Worm (Caenorhabditis elegans) whole organism, early embryonic: ENCODE data around the gene str-168.

Experiments used
- B0310.2 ChIP-seq: sonication (generic microtip); optimal IDR thresholded peaks from 2 replicates; lab custom pipeline; 2016; ENCODE audit warnings: mild to moderate bottlenecking, missing genetic modification characterization, missing compliant biosample characterization
- F13C5.2 ChIP-seq: sonication (generic microtip); optimal IDR thresholded peaks from 2 replicates; lab custom pipeline; 2017; ENCODE audit warnings: mild to moderate bottlenecking, missing genetic modification characterization, inconsistent platforms, missing compliant biosample characterization
- aly-1 ChIP-seq: sonication (generic microtip); optimal IDR thresholded peaks from 2 replicates; lab custom pipeline; 2016; ENCODE audit warnings: missing genetic modification characterization, missing compliant biosample characterization
- ama-1 ChIP-seq: fragments of 150-350 bp; optimal IDR thresholded peaks from 2 replicates; lab custom pipeline; 2014
- ceh-13 ChIP-seq: fragments of 200-800 bp; sonication (Bioruptor generic); optimal IDR thresholded peaks from 2 replicates; lab custom pipeline; 2018; ENCODE audit warnings: mild to moderate bottlenecking, missing genetic modification characterization, missing compliant biosample characterization
- ceh-36 ChIP-seq: sonication (generic microtip); optimal IDR thresholded peaks from 2 replicates; lab custom pipeline; 2016; ENCODE audit warnings: missing genetic modification characterization, inconsistent platforms, missing compliant biosample characterization
- ets-7 ChIP-seq: sonication (generic microtip); optimal IDR thresholded peaks from 2 replicates; lab custom pipeline; 2016; ENCODE audit warnings: missing genotype, missing genetic modification characterization, missing compliant biosample characterization
- flt-1 ChIP-seq: fragments of 200-800 bp; sonication (Bioruptor generic); IDR thresholded peaks from 2 replicates; pipeline ENCODE4 v1.3.6; 2022; ENCODE audit warnings: missing genetic modification characterization, missing compliant biosample characterization
- hmbx-1 ChIP-seq: sonication (generic microtip); optimal IDR thresholded peaks from 2 replicates; lab custom pipeline; 2016; ENCODE audit warnings: mild to moderate bottlenecking, missing genetic modification characterization, missing compliant biosample characterization
- hmg-4 ChIP-seq: fragments of 200-800 bp; sonication (Bioruptor generic); optimal IDR thresholded peaks from 2 replicates; lab custom pipeline; 2018; ENCODE audit warnings: mild to moderate bottlenecking, missing genetic modification characterization, missing compliant biosample characterization
- hnd-1 ChIP-seq: sonication (generic microtip); optimal IDR thresholded peaks from 2 replicates; lab custom pipeline; 2016; ENCODE audit warnings: missing genetic modification characterization, missing compliant biosample characterization
- pes-1 ChIP-seq: fragments of 200-800 bp; sonication (Bioruptor generic); IDR thresholded peaks from 2 replicates; pipeline ENCODE4 v1.3.6; 2022; ENCODE audit warnings: missing genetic modification reagents, missing genetic modification characterization, missing compliant biosample characterization
- scrt-1 ChIP-seq: fragments of 200-800 bp; sonication (Bioruptor generic); IDR thresholded peaks from 2 replicates; pipeline ENCODE4 v1.3.6; 2022; ENCODE audit warnings: missing genetic modification characterization, missing compliant biosample characterization
- sea-1 ChIP-seq: fragments of 200-800 bp; sonication (Bioruptor generic); conservative IDR thresholded peaks from 2 replicates; pipeline ENCODE4 v1.3.6; 2022; ENCODE audit warnings: missing genetic modification characterization, missing compliant biosample characterization
- tbx-11 ChIP-seq: fragments of 200-800 bp; sonication (Bioruptor generic); IDR thresholded peaks from 2 replicates; pipeline ENCODE4 v1.3.6; 2022; ENCODE audit warnings: missing genetic modification characterization, missing compliant biosample characterization
- tbx-37 ChIP-seq: fragments of 200-800 bp; sonication (Bioruptor generic); conservative IDR thresholded peaks from 2 replicates; pipeline ENCODE4 v1.3.6; 2022; ENCODE audit warnings: missing genetic modification reagents, missing genetic modification characterization, missing compliant biosample characterization
- tra-4 ChIP-seq: sonication (generic microtip); optimal IDR thresholded peaks from 2 replicates; lab custom pipeline; 2017; ENCODE audit warnings: missing genetic modification characterization, missing compliant biosample characterization

The str-168 gene

DNA sequence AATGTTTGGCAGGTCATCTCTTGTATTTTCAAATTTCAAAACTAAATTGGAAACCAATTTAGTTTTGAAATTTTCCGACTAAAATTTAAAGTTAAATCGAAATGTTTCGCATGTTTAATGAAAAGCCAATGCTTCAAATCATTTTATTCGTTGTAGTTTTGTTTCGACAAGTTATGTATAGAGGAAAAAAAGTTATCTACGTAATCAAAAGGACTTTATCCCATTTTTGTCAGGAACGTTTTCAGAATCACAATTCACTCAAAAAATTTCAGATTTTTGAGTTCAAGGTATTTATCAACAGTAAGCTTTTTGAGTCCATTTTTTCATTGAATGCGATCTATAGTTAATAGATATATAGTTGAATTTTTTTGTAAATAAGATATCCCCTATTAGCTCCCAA is at the start of gene str-168:
Gene str-168 (plus strand): TSS at position 301 of the 400 bp plus-strand sequence.
- no peak for TF ChIP-seq hmg-4 (GFP tag; lab: Kevin White, UChicago)
- TF ChIP-seq tbx-11 (GFP tag; lab: Robert Waterston, UW), result no peak
- TF ChIP-seq ama-1 (lab: Kevin White, UChicago), result no peak
- TF ChIP-seq hmbx-1, result no peak
- no peak for TF ChIP-seq tra-4 (tag; lab: Kevin White, UChicago)
- TF ChIP-seq flt-1 (GFP tag; lab: Robert Waterston, UW), result no peak
- TF ChIP-seq B0310.2 (tag; lab: Kevin White, UChicago), result no peak

DNA sequence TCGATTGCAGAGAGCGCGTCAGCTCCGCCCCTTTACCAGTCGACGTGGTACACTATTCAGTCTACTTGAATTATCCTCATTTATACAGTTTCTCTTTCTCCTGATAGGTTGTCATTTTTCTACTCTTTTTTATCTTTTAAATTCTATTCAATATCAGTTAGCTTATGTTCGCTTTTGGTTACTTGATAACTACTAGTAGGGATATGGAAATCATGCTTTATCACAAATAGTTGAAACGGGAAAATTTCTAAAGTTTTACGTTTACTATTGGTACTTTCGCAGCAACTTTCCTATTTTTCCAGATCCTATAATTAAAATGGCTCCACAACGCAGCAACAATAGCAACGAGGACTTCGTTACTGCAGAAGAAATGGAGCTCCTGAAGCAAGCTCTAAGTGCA is 49.2 kb upstream of the str-168 start, which contains the start of gene sgnh-1:
Gene sgnh-1 (plus strand): TSS at position 301 of the 400 bp plus-strand sequence.
- TF ChIP-seq sea-1 (GFP tag; lab: Robert Waterston, UW), result no peak
- TF ChIP-seq hmbx-1, result no peak
- TF ChIP-seq tbx-11 (GFP tag; lab: Robert Waterston, UW), result no peak
- no peak for TF ChIP-seq ceh-36
- no peak for TF ChIP-seq tbx-37 (GFP tag; lab: Robert Waterston, UW)
- TF ChIP-seq B0310.2 (tag; lab: Kevin White, UChicago), result no peak
- TF ChIP-seq ceh-13 (GFP tag; lab: Kevin White, UChicago), result no peak
- no peak for TF ChIP-seq F13C5.2 (tag; lab: Kevin White, UChicago)
- TF ChIP-seq hnd-1 (tag; lab: Kevin White, UChicago), result no peak
- no peak for TF ChIP-seq flt-1 (GFP tag; lab: Robert Waterston, UW)
- TF ChIP-seq scrt-1 (GFP tag; lab: Robert Waterston, UW), result no peak
- TF ChIP-seq ama-1 (lab: Kevin White, UChicago), result no peak
- no peak for TF ChIP-seq tra-4 (tag; lab: Kevin White, UChicago)

DNA sequence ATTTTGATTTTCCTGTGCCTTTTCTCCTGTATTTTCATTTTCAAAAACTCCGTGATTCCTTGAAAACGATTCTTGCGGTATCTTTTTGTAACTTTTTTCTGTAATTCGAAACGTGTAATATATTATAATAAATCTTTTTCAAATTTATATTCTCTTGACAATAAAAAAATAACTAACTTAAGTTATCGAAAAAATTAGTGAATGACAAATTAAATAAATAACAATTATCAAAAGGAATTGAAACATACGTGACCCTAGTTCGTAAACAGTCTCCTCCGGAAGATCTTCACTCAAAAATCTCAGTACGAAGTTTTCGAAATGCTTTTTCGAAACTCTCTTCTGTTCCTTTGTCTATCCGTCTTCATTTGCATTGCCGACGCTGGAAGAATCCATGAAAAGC is 48.2 kb upstream of the str-168 start, which contains the start of gene T08B6.9:
Gene T08B6.9 (plus strand): TSS at position 301 of the 400 bp plus-strand sequence.
- no peak for TF ChIP-seq F13C5.2 (tag; lab: Kevin White, UChicago)
- no peak for TF ChIP-seq tbx-11 (GFP tag; lab: Robert Waterston, UW)
- no peak for TF ChIP-seq sea-1 (GFP tag; lab: Robert Waterston, UW)
- TF ChIP-seq aly-1 (tag; lab: Kevin White, UChicago), result no peak
- no peak for TF ChIP-seq B0310.2 (tag; lab: Kevin White, UChicago)
- TF ChIP-seq pes-1 (GFP tag; lab: Robert Waterston, UW), result no peak
- no peak for TF ChIP-seq ama-1 (lab: Kevin White, UChicago)
- no peak for TF ChIP-seq ceh-36
- no peak for TF ChIP-seq flt-1 (GFP tag; lab: Robert Waterston, UW)
- TF ChIP-seq hmbx-1, result no peak
- TF ChIP-seq ceh-13 (GFP tag; lab: Kevin White, UChicago), result no peak
- TF ChIP-seq ets-7 (tag; lab: Kevin White, UChicago), result no peak
- no peak for TF ChIP-seq scrt-1 (GFP tag; lab: Robert Waterston, UW)
- TF ChIP-seq hmg-4 (GFP tag; lab: Kevin White, UChicago), result no peak
- TF ChIP-seq hnd-1 (tag; lab: Kevin White, UChicago), result no peak

DNA sequence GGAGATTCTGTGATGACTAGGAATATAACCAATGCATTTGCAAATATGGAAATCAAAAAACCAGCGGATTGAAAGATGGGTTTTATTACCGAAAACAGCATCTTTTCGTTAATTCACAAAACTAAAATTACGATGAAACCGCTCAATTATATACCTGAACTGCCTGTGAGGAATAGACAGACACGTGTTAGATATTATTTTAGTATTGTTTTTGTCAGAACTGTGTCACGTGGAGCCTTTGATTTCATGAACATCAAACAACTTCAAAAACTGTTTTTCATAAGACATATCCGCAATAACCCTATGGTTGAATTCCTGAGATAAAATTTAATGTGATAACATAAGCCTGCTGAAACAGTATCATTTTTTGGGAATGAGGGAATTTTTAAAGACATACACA is 34.8 kb upstream of the str-168 start, which contains the start of gene str-161:
Gene str-161 (minus strand): TSS at position 101 of the 400 bp plus-strand sequence.
- no peak for TF ChIP-seq F13C5.2 (tag; lab: Kevin White, UChicago)

DNA sequence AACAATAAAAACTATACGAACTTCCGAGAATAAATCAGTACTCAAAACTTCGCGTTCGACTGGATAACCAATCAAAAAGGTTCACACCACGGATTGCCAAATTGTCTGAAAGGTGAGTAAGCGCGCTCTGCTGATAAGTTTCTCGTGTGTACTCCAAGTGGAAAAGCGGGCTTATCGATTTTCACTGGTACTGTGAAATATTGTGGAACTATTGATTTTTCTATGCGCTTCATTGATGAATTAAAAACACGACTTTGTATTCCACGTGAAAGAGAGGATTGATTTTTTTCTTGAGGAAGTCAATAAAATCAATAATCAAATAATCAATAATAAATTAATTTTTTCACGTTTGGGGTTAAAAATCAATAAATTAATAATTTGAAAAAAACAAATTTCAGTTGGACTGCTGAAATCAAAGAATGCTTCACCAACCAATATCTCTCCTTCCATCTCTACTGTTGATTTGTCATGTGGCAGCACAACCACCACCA is 33.1 kb upstream of the str-168 start, which contains the start of gene T08B6.4:
Gene T08B6.4 (plus strand): TSS at position 51 of the 491 bp plus-strand sequence.
- TF ChIP-seq tbx-37 (GFP tag; lab: Robert Waterston, UW) (no peak), pes-1 (GFP tag; lab: Robert Waterston, UW) (no peak), ets-7 (tag; lab: Kevin White, UChicago) (no peak), sea-1 (GFP tag; lab: Robert Waterston, UW) (no peak), flt-1 (GFP tag; lab: Robert Waterston, UW) (no peak), scrt-1 (GFP tag; lab: Robert Waterston, UW) (no peak), tra-4 (tag; lab: Kevin White, UChicago) (no peak)

DNA sequence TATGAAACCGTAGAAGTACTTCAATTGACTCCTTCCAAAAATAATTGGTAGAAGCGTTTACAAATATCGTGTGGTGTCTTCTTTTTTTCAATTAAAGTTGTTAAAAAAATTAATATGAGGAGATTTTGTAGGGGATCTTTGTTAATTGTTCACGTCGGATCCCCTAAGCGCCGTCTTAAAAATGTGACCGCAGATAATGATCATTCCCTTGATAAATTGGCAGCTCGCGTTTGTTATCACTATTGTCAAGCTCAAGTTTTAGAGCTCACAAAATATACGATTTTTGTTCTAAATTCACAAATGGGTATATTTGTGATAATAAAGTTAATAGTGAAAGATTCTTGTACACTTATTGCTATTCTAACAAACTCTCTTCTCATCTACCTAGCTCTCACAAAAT is 29.7 kb upstream of the str-168 start, which contains the start of gene str-159:
Gene str-159 (plus strand): TSS at position 301 of the 400 bp plus-strand sequence.
- TF ChIP-seq tbx-11 (GFP tag; lab: Robert Waterston, UW), result no peak
- no peak for TF ChIP-seq tbx-37 (GFP tag; lab: Robert Waterston, UW)
- TF ChIP-seq tra-4 (tag; lab: Kevin White, UChicago), result no peak
- no peak for TF ChIP-seq hmg-4 (GFP tag; lab: Kevin White, UChicago)
- TF ChIP-seq F13C5.2 (tag; lab: Kevin White, UChicago), result no peak
- TF ChIP-seq ceh-13 (GFP tag; lab: Kevin White, UChicago), result no peak
- no peak for TF ChIP-seq hmbx-1
- TF ChIP-seq aly-1 (tag; lab: Kevin White, UChicago), result no peak
- TF ChIP-seq ceh-36, result no peak
- no peak for TF ChIP-seq sea-1 (GFP tag; lab: Robert Waterston, UW)
- no peak for TF ChIP-seq B0310.2 (tag; lab: Kevin White, UChicago)

DNA sequence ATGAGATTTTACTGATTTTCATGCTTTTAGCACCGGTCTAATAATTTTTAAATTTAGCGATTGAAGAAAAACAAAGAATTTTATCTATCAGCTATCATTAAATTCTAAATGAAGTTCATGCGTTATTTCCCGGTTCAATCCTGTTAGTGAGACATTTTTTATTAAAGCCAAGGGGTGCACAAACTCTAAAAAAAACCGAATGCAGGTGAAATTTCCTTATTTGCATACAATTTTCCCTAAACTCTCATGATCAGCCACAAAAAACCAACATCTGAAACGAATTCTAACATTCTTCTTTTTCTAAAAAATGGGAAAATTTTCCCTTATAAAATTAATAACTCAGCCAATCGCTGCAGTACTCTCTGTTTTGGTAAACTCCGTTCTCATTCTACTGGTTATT is 25.7 kb upstream of the str-168 start, which contains the start of gene str-156:
Gene str-156 (plus strand): TSS at position 301 of the 400 bp plus-strand sequence.
- TF ChIP-seq pes-1 (GFP tag; lab: Robert Waterston, UW) (no peak), tbx-11 (GFP tag; lab: Robert Waterston, UW) (no peak), ets-7 (tag; lab: Kevin White, UChicago) (no peak), F13C5.2 (tag; lab: Kevin White, UChicago) (no peak), B0310.2 (tag; lab: Kevin White, UChicago) (no peak), aly-1 (tag; lab: Kevin White, UChicago) (no peak), ama-1 (lab: Kevin White, UChicago) (no peak), hmg-4 (GFP tag; lab: Kevin White, UChicago) (no peak), hmbx-1 (no peak), scrt-1 (GFP tag; lab: Robert Waterston, UW) (no peak)
